Fruit fly (Drosophila melanogaster): ENCODE results near the gene beat-VII.

beat-VII gene

dm6 chr3R:26654594-26654993 is 27.2 kb downstream of the beat-VII start (continued):
- TF ChIP-seq CG4318 (GFP tag; optimal IDR thresholded peaks at IDR 0.05): no peak
- peak; percentile 25 for TF ChIP-seq CG6276 (GFP tag; optimal IDR thresholded peaks at IDR 0.05)
- TF ChIP-seq Hr4 (GFP tag; optimal IDR thresholded peaks at IDR 0.05): peak; percentile 53
- peak; percentile 15 for TF ChIP-seq cyc (GFP tag; optimal IDR thresholded peaks at IDR 0.05)
- TF ChIP-seq CG34406 (GFP tag; optimal IDR thresholded peaks at IDR 0.05): no peak
- TF ChIP-seq CG8119 (GFP tag; IDR thresholded peaks at IDR 0.05): peak; percentile 57; the same call in 2 of the 3 replicates
- no peak for TF ChIP-seq fd59A (GFP tag; optimal IDR thresholded peaks at IDR 0.05)
- peak; percentile 2 for TF ChIP-seq CG6792 (GFP tag; optimal IDR thresholded peaks at IDR 0.05)
- peak; percentile 45; the same call in 1 of the 3 replicates for TF ChIP-seq CG6163 (GFP tag; IDR thresholded peaks at IDR 0.05)

- TF ChIP-seq salr (GFP tag; optimal IDR thresholded peaks at IDR 0.05) (no peak), CG6163 (GFP tag; IDR thresholded peaks at IDR 0.05) (no peak), Blimp-1 (GFP tag; optimal IDR thresholded peaks at IDR 0.05) (no peak), lz (GFP tag; optimal IDR thresholded peaks at IDR 0.05) (no peak), Sox14 (GFP tag; optimal IDR thresholded peaks at IDR 0.05) (no peak), CG3032 (tag; optimal IDR thresholded peaks at IDR 0.05) (no peak), fd59A (GFP tag; optimal IDR thresholded peaks at IDR 0.05) (no peak), CG9139 (GFP tag; optimal IDR thresholded peaks at IDR 0.05) (no peak), CG11762 (GFP tag; optimal IDR thresholded peaks at IDR 0.05; ENCODE audit: insufficient read depth) (no peak), Hr4 (GFP tag; optimal IDR thresholded peaks at IDR 0.05) (no peak), svp (GFP tag) (no peak), pdm3 (GFP tag; optimal IDR thresholded peaks at IDR 0.05) (no peak), Sox15 (GFP tag; optimal IDR thresholded peaks at IDR 0.05) (no peak), OdsH (GFP tag; optimal IDR thresholded peaks at IDR 0.05) (no peak), fkh (GFP tag; optimal IDR thresholded peaks at IDR 0.05) (no peak), dac (GFP tag; optimal IDR thresholded peaks at IDR 0.05) (no peak), Ets21C (GFP tag; optimal IDR thresholded peaks at IDR 0.05) (no peak), achi (GFP tag; optimal IDR thresholded peaks at IDR 0.05) (no peak), spab (GFP tag; optimal IDR thresholded peaks at IDR 0.05) (no peak), CG32006 (GFP tag; optimal IDR thresholded peaks at IDR 0.05) (no peak)
These were observed 42.2 kb downstream of the beat-VII start, which contains the start of gene TwdlD for dm6 chr3R:26639503-26640075. Gene TwdlD (plus strand): TSS chr3R:26640025.

- TF ChIP-seq svp (GFP tag): peak; percentile 24
- TF ChIP-seq lz (GFP tag; optimal IDR thresholded peaks at IDR 0.05): no peak
These were observed 45.4 kb downstream of the beat-VII start, which contains the start of gene TwdlS for dm6 chr3R:26636388-26636787. Gene TwdlS (plus strand): TSS chr3R:26636688.

- no peak for TF ChIP-seq CG4318 (GFP tag; optimal IDR thresholded peaks at IDR 0.05)
- TF ChIP-seq vri (GFP tag; optimal IDR thresholded peaks at IDR 0.05): no peak
- TF ChIP-seq Sox102F (GFP tag; optimal IDR thresholded peaks at IDR 0.05): no peak
- TF ChIP-seq CG8632 (GFP tag; optimal IDR thresholded peaks at IDR 0.05): no peak
- TF ChIP-seq Eip75B (GFP tag; optimal IDR thresholded peaks at IDR 0.05): no peak
- no peak for TF ChIP-seq CG31627 (GFP tag; optimal IDR thresholded peaks at IDR 0.05)
- TF ChIP-seq Ets21C (GFP tag; optimal IDR thresholded peaks at IDR 0.05): no peak
- no peak for TF ChIP-seq CG8119 (GFP tag; IDR thresholded peaks at IDR 0.05)
- no peak for TF ChIP-seq cyc (GFP tag; optimal IDR thresholded peaks at IDR 0.05)
- TF ChIP-seq Sox14 (GFP tag; optimal IDR thresholded peaks at IDR 0.05): no peak
- TF ChIP-seq CG7368 (GFP tag; optimal IDR thresholded peaks at IDR 0.05): no peak
- TF ChIP-seq net (GFP tag; optimal IDR thresholded peaks at IDR 0.05): no peak
- no peak for TF ChIP-seq dac (GFP tag; optimal IDR thresholded peaks at IDR 0.05)
These were observed 47.2 kb downstream of the beat-VII start, which contains the start of gene TwdlR for dm6 chr3R:26634585-26634984. Gene TwdlR (plus strand): TSS chr3R:26634885.

- TF ChIP-seq Gug (GFP tag; IDR thresholded peaks at IDR 0.05) (no peak), Hr4 (GFP tag; optimal IDR thresholded peaks at IDR 0.05) (no peak), CG1621 (tag; optimal IDR thresholded peaks at IDR 0.05) (no peak)
These were observed 48.3 kb downstream of the beat-VII start, which contains the start of gene TwdlH for dm6 chr3R:26633432-26633831. Gene TwdlH (plus strand): TSS chr3R:26633732.

Measured in whole organism, prepupa.